Fruit fly (Drosophila melanogaster) whole organism, prepupa: ENCODE data around the gene Sps2.

Source experiments
- CG10631 ChIP-seq: fragments of 200-800 bp; sonication (Bioruptor generic); optimal IDR thresholded peaks from 2 replicates; lab custom pipeline; 2016; ENCODE audit warnings: missing biosample characterization, missing genetic modification characterization
- CG10669 ChIP-seq: fragments of 200-800 bp; sonication (Bioruptor generic); optimal IDR thresholded peaks from 3 replicates; lab custom pipeline; 2018; ENCODE audit warnings: missing biosample characterization, mild to moderate bottlenecking, missing genetic modification characterization, moderate library complexity
- CG11902 ChIP-seq: fragments of 200-800 bp; sonication (Bioruptor generic); optimal IDR thresholded peaks from 3 replicates; lab custom pipeline; 2016; ENCODE audit warnings: missing biosample characterization, missing genetic modification characterization
- CG15336 ChIP-seq: fragments of 200-800 bp; sonication (Bioruptor generic); IDR thresholded peaks from 2 replicates; pipeline ENCODE4 v1.3.6; 2022; ENCODE audit warnings: missing biosample characterization, missing genetic modification characterization
- CG1621 ChIP-seq: fragments of 200-800 bp; sonication (Bioruptor generic); optimal IDR thresholded peaks from 3 replicates; lab custom pipeline; 2018; ENCODE audit warnings: missing biosample characterization, mild to moderate bottlenecking, missing genetic modification characterization
- CG16779 ChIP-seq: fragments of 200-800 bp; sonication (Bioruptor generic); optimal IDR thresholded peaks from 3 replicates; lab custom pipeline; 2017; ENCODE audit warnings: missing biosample characterization, mild to moderate bottlenecking, missing genetic modification characterization
- CG3032 ChIP-seq: fragments of 200-800 bp; optimal IDR thresholded peaks from 2 replicates; lab custom pipeline; 2019; ENCODE audit warnings: missing biosample characterization, mild to moderate bottlenecking, missing genetic modification characterization, moderate library complexity
- CG32006 ChIP-seq: fragments of 200-800 bp; sonication (Bioruptor generic); optimal IDR thresholded peaks from 3 replicates; lab custom pipeline; 2017; ENCODE audit warnings: missing biosample characterization, mild to moderate bottlenecking, missing genetic modification characterization
- CG4318 ChIP-seq: fragments of 200-800 bp; sonication (Bioruptor generic); optimal IDR thresholded peaks from 3 replicates; lab custom pipeline; 2017; ENCODE audit warnings: missing biosample characterization, mild to moderate bottlenecking, missing genetic modification characterization
- CG6163 ChIP-seq: fragments of 200-800 bp; sonication (Bioruptor generic); IDR thresholded peaks from 3 replicates; pipeline ENCODE4 v1.3.6; 2022; ENCODE audit warnings: missing biosample characterization, missing genetic modification characterization
- CG6276 ChIP-seq: fragments of 200-800 bp; sonication (Bioruptor generic); optimal IDR thresholded peaks from 2 replicates; lab custom pipeline; 2017; ENCODE audit warnings: missing biosample characterization, mild to moderate bottlenecking, missing genetic modification characterization
- CG6808 ChIP-seq: fragments of 200-800 bp; sonication (Bioruptor generic); optimal IDR thresholded peaks from 3 replicates; lab custom pipeline; 2017; ENCODE audit warnings: missing biosample characterization, missing genetic modification characterization, mild to moderate bottlenecking, moderate library complexity, missing genetic modification reagents
- CG6854 ChIP-seq: fragments of 200-800 bp; sonication (Bioruptor generic); optimal IDR thresholded peaks from 2 replicates; lab custom pipeline; 2017; ENCODE audit warnings: missing biosample characterization, mild to moderate bottlenecking, missing genetic modification characterization
- CG8119 ChIP-seq: fragments of 200-800 bp; sonication (Bioruptor generic); IDR thresholded peaks from 3 replicates; pipeline ENCODE4 v1.3.6; 2022; ENCODE audit warnings: missing biosample characterization, missing genetic modification characterization
- CG8319 ChIP-seq: fragments of 200-800 bp; sonication (Bioruptor generic); optimal IDR thresholded peaks from 3 replicates; lab custom pipeline; 2016; ENCODE audit warnings: missing biosample characterization, missing genetic modification characterization
- CG8632 ChIP-seq: fragments of 200-800 bp; sonication (Bioruptor generic); optimal IDR thresholded peaks from 3 replicates; lab custom pipeline; 2016; ENCODE audit warnings: missing biosample characterization, missing genetic modification characterization
- CG9139 ChIP-seq: fragments of 200-800 bp; sonication (Bioruptor generic); optimal IDR thresholded peaks from 3 replicates; lab custom pipeline; 2017; ENCODE audit warnings: missing biosample characterization, mild to moderate bottlenecking, missing genetic modification characterization
- Eip75B ChIP-seq: fragments of 200-800 bp; sonication (Bioruptor generic); optimal IDR thresholded peaks from 3 replicates; lab custom pipeline; 2016; ENCODE audit warnings: missing biosample characterization, missing genetic modification characterization
- Eip78C ChIP-seq: fragments of 200-800 bp; sonication (Bioruptor generic); peaks from one replicate; lab custom pipeline; 2016; ENCODE audit warnings: missing biosample characterization, missing genetic modification characterization
- Ets96B ChIP-seq: fragments of 200-800 bp; optimal IDR thresholded peaks from 2 replicates; lab custom pipeline; 2019; ENCODE audit warnings: missing biosample characterization, mild to moderate bottlenecking, missing genetic modification characterization, moderate library complexity
- Gug ChIP-seq: fragments of 200-800 bp; sonication (Bioruptor generic); IDR thresholded peaks from 2 replicates; pipeline ENCODE4 v1.3.6; 2022; ENCODE audit warnings: missing biosample characterization, missing genetic modification characterization
- Hr4 ChIP-seq: fragments of 200-800 bp; sonication (Bioruptor generic); optimal IDR thresholded peaks from 3 replicates; lab custom pipeline; 2016; ENCODE audit warnings: missing biosample characterization, missing genetic modification characterization
- Lpt ChIP-seq: fragments of 200-800 bp; sonication (Bioruptor generic); optimal IDR thresholded peaks from 3 replicates; lab custom pipeline; 2016; ENCODE audit warnings: missing biosample characterization, missing genetic modification characterization
- OdsH ChIP-seq: fragments of 200-800 bp; sonication (Bioruptor generic); optimal IDR thresholded peaks from 3 replicates; lab custom pipeline; 2016; ENCODE audit warnings: missing biosample characterization, missing genetic modification characterization
- Smox ChIP-seq: fragments of 200-800 bp; sonication (Bioruptor generic); optimal IDR thresholded peaks from 3 replicates; lab custom pipeline; 2016; ENCODE audit warnings: missing biosample characterization, missing genetic modification characterization
- Sox102F ChIP-seq: fragments of 200-800 bp; sonication (Bioruptor generic); optimal IDR thresholded peaks from 2 replicates; lab custom pipeline; 2016; ENCODE audit warnings: missing biosample characterization, mild to moderate bottlenecking, missing genetic modification characterization
- Sox14 ChIP-seq: fragments of 200-800 bp; sonication (Bioruptor generic); optimal IDR thresholded peaks from 3 replicates; lab custom pipeline; 2016; ENCODE audit warnings: missing biosample characterization, missing genetic modification characterization
- Sox15 ChIP-seq: fragments of 200-800 bp; sonication (Bioruptor generic); optimal IDR thresholded peaks from 3 replicates; lab custom pipeline; 2016; ENCODE audit warnings: missing biosample characterization, missing genetic modification characterization
- achi ChIP-seq: fragments of 200-800 bp; sonication (Bioruptor generic); optimal IDR thresholded peaks from 3 replicates; lab custom pipeline; 2016; ENCODE audit warnings: missing biosample characterization, missing genetic modification characterization
- acj6 ChIP-seq: fragments of 200-800 bp; sonication (Bioruptor generic); optimal IDR thresholded peaks from 3 replicates; lab custom pipeline; 2016; ENCODE audit warnings: missing biosample characterization, missing genetic modification characterization
- cyc ChIP-seq: fragments of 200-800 bp; sonication (Bioruptor generic); optimal IDR thresholded peaks from 3 replicates; lab custom pipeline; 2016; ENCODE audit warnings: missing biosample characterization, missing genetic modification characterization
- dsx ChIP-seq: fragments of 200-800 bp; optimal IDR thresholded peaks from 3 replicates; lab custom pipeline; 2019; ENCODE audit warnings: missing biosample characterization, mild to moderate bottlenecking, missing genetic modification characterization, moderate library complexity; ENCODE audit not compliant: poor library complexity, severe bottlenecking
- esn ChIP-seq: fragments of 200-800 bp; sonication (Bioruptor generic); optimal IDR thresholded peaks from 2 replicates; lab custom pipeline; 2016; ENCODE audit warnings: missing biosample characterization, mild to moderate bottlenecking, missing genetic modification characterization, moderate library complexity
- fd59A ChIP-seq: fragments of 200-800 bp; sonication (Bioruptor generic); optimal IDR thresholded peaks from 2 replicates; lab custom pipeline; 2017; ENCODE audit warnings: missing biosample characterization, mild to moderate bottlenecking, missing genetic modification characterization, missing genetic modification reagents
- fd85E ChIP-seq: fragments of 200-800 bp; sonication (Bioruptor generic); optimal IDR thresholded peaks from 3 replicates; lab custom pipeline; 2016; ENCODE audit warnings: missing biosample characterization, missing genetic modification characterization
- fkh ChIP-seq: fragments of 200-800 bp; sonication (Bioruptor generic); optimal IDR thresholded peaks from 3 replicates; lab custom pipeline; 2017; ENCODE audit warnings: missing biosample characterization, mild to moderate bottlenecking, missing genetic modification characterization, moderate library complexity
- lz ChIP-seq: fragments of 200-800 bp; sonication (Bioruptor generic); optimal IDR thresholded peaks from 3 replicates; lab custom pipeline; 2016; ENCODE audit warnings: missing biosample characterization, missing genetic modification characterization
- pdm3 ChIP-seq: fragments of 200-800 bp; sonication (Bioruptor generic); optimal IDR thresholded peaks from 3 replicates; lab custom pipeline; 2016; ENCODE audit warnings: missing biosample characterization, missing genetic modification characterization
- salr ChIP-seq, 2 experiments: fragments of 200-800 bp; sonication (Bioruptor generic); optimal IDR thresholded peaks; 3 replicates each; lab custom pipeline; 2016 to 2018; ENCODE audit warnings: missing biosample characterization in 2 of 2, missing genetic modification characterization in 2 of 2, mild to moderate bottlenecking in 1 of 2
- spab ChIP-seq: fragments of 200-800 bp; sonication (Bioruptor generic); optimal IDR thresholded peaks from 2 replicates; lab custom pipeline; 2017; ENCODE audit warnings: missing biosample characterization, mild to moderate bottlenecking, missing genetic modification characterization, missing genetic modification reagents
- ss ChIP-seq, 2 experiments: fragments of 200-800 bp; sonication (Bioruptor generic); optimal IDR thresholded peaks; 2 replicates in 1 of 2; 3 replicates in 1 of 2; lab custom pipeline; 2017 to 2018; ENCODE audit warnings: mild to moderate bottlenecking in 2 of 2, missing biosample characterization in 2 of 2, missing genetic modification characterization in 2 of 2, moderate library complexity in 1 of 2
- svp ChIP-seq: fragments of 200-800 bp; sonication (Bioruptor generic); peaks from one replicate; lab custom pipeline; 2016; ENCODE audit warnings: missing biosample characterization, missing genetic modification characterization
- topi ChIP-seq: fragments of 200-800 bp; sonication (Bioruptor generic); optimal IDR thresholded peaks from 3 replicates; lab custom pipeline; 2016; ENCODE audit warnings: missing biosample characterization, missing genetic modification characterization
- vri ChIP-seq: fragments of 200-800 bp; sonication (Bioruptor generic); optimal IDR thresholded peaks from 3 replicates; lab custom pipeline; 2016; ENCODE audit warnings: missing biosample characterization, mild to moderate bottlenecking, missing genetic modification characterization

The Sps2 gene

DNA sequence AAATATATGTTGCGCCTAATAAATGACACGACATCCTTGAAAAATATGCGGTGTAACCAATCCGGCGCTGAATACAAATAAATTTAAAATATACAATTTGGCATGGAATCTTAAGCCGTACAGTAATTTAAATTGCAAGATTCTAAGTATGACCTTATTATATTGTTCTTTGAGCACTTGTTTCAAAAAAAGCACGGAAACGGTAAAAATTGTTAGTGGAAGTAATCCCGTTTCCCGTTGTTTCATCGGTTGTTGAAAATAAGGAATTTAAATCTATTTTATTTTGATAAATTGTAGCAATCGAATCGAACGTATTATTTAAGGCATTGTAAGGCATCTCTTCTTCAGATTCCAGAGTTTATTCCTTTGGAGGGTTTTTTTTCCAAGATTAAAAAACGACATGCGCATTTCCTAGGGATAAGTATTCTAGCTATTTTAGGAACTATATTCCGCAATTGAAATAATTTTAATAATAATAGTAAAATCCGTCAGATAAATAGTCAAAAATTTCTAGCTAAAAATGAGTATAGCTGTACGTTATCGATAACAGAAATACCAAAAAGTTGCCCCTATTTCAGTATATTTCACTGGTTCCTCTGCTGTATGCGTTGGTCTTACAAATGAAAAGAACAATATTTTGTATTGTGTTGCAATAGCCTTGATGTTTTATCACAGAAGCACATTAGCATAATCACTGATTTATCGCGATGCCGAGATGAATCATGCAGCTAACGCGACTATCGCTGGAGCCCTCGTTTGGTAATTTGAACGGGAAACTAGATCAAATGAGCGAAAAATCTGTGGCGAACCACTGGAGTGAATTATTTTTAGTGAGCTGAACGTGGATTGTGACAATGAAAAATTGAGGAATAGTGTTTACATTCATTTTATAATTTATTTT, 9.1 kb upstream of the Sps2 start, which contains the start of gene GATAd (continued):
- TF ChIP-seq Sox15 (GFP tag; lab: Kevin White, UChicago) (no peak), OdsH (no peak), lz (GFP tag; lab: Kevin White, UChicago) (no peak), CG10669 (no peak), Smox (no peak), CG6276 (no peak), CG6163 (GFP tag; lab: Robert Waterston, UW) (no peak), CG8319 (GFP tag; lab: Kevin White, UChicago) (no peak), salr (GFP tag; optimal IDR thresholded peaks at IDR 0.05; lab: Kevin White, UChicago) (no peak), ss (GFP tag; optimal IDR thresholded peaks at IDR 0.05; lab: Kevin White, UChicago) (no peak), Eip75B (no peak), fkh (no peak), esn (GFP tag; lab: Kevin White, UChicago) (peak; percentile 21), CG1621 (tag; lab: Kevin White, UChicago) (no peak)

- TF ChIP-seq svp (GFP tag; lab: Kevin White, UChicago) (peak; percentile 60), topi (GFP tag; lab: Kevin White, UChicago) (no peak), CG6854 (GFP tag; lab: Kevin White, UChicago) (no peak), OdsH (no peak), CG1621 (tag; lab: Kevin White, UChicago) (no peak), CG11902 (GFP tag; lab: Kevin White, UChicago) (no peak)
- TF ChIP-seq, all 60 proteins: peak for 1
Observed at dm6 chr2L:10334213-10334612, 8.2 kb upstream of the Sps2 start.

dm6 chr2L:10334854-10335277, 7.5 kb upstream of the Sps2 start:
- TF ChIP-seq cyc (GFP tag; lab: Kevin White, UChicago) (no peak), lz (GFP tag; lab: Kevin White, UChicago) (no peak), CG32006 (GFP tag; lab: Kevin White, UChicago) (no peak), Gug (GFP tag; lab: Robert Waterston, UW) (no peak), topi (GFP tag; lab: Kevin White, UChicago) (peak; percentile 17), Eip78C (GFP tag; lab: Kevin White, UChicago) (peak; percentile 85), pdm3 (GFP tag; lab: Kevin White, UChicago) (peak; percentile 14), fkh (peak; percentile 98), CG11902 (GFP tag; lab: Kevin White, UChicago) (no peak), CG1621 (tag; lab: Kevin White, UChicago) (peak; percentile 34), CG10669 (peak; percentile 33), Hr4 (GFP tag; lab: Kevin White, UChicago) (peak; percentile 24), svp (GFP tag; lab: Kevin White, UChicago) (peak; percentile 73), esn (GFP tag; lab: Kevin White, UChicago) (peak; percentile 67), spab (GFP tag; lab: Kevin White, UChicago) (no peak), vri (GFP tag; lab: Kevin White, UChicago) (peak; percentile 98), CG3032 (tag; lab: Kevin White, UChicago) (no peak), Sox14 (GFP tag; lab: Kevin White, UChicago) (peak; percentile 66), CG9139 (GFP tag; lab: Kevin White, UChicago) (no peak), CG16779 (tag; lab: Kevin White, UChicago) (no peak), achi (peak; percentile 32), Ets96B (tag; lab: Kevin White, UChicago) (peak; percentile 9), dsx (GFP tag; lab: Kevin White, UChicago) (peak; percentile 18), CG6808 (GFP tag; lab: Kevin White, UChicago) (no peak), Eip75B (peak; percentile 46), acj6 (GFP tag; lab: Kevin White, UChicago) (peak; percentile 27), CG8632 (no peak), fd85E (GFP tag; lab: Kevin White, UChicago) (no peak), CG4318 (no peak), Lpt (GFP tag; lab: Kevin White, UChicago) (peak; percentile 2), OdsH (no peak), fd59A (GFP tag; lab: Kevin White, UChicago) (no peak), Smox (no peak), CG15336 (GFP tag; lab: Robert Waterston, UW) (peak; percentile 66), CG8119 (GFP tag; lab: Robert Waterston, UW) (peak; percentile 58; the same call in 2 of the 3 replicates), CG10631 (GFP tag; lab: Kevin White, UChicago) (no peak), Sox102F (GFP tag; lab: Kevin White, UChicago) (no peak), salr (GFP tag; optimal IDR thresholded peaks at IDR 0.05; lab: Kevin White, UChicago) (no peak), CG6163 (GFP tag; lab: Robert Waterston, UW) (no peak)
